Fruit fly (Drosophila melanogaster): ENCODE results near the gene CG34041.

dm6 chr3R:30544974-30545373, 37.2 kb downstream of the CG34041 start:
- TF ChIP-seq pan (optimal IDR thresholded peaks at IDR 0.05), result no peak
- TF ChIP-seq EcR (GFP tag; optimal IDR thresholded peaks at IDR 0.05), result no peak
